Fruit fly (Drosophila melanogaster) whole organism, prepupa: Measurements from ENCODE around the gene Spn28Da.

ENCODE experiments used
- Blimp-1 ChIP-seq: fragments of 200-800 bp; sonication (Bioruptor generic); optimal IDR thresholded peaks from 3 replicates; lab custom pipeline; 2017; ENCODE audit warnings: missing biosample characterization, missing genetic modification characterization, mild to moderate bottlenecking, moderate library complexity, missing genetic modification reagents
- CG11294 ChIP-seq: fragments of 200-800 bp; sonication (Bioruptor generic); IDR thresholded peaks from 2 replicates; pipeline ENCODE4 v1.3.6; 2022; ENCODE audit warnings: missing biosample characterization, missing genetic modification characterization
- CG11762 ChIP-seq: fragments of 200-800 bp; sonication (Bioruptor generic); optimal IDR thresholded peaks from 3 replicates; lab custom pipeline; 2016; ENCODE audit warnings: missing biosample characterization, missing genetic modification characterization; ENCODE audit not compliant: insufficient read depth
- CG15336 ChIP-seq: fragments of 200-800 bp; sonication (Bioruptor generic); IDR thresholded peaks from 2 replicates; pipeline ENCODE4 v1.3.6; 2022; ENCODE audit warnings: missing biosample characterization, missing genetic modification characterization
- CG16779 ChIP-seq: fragments of 200-800 bp; sonication (Bioruptor generic); optimal IDR thresholded peaks from 3 replicates; lab custom pipeline; 2017; ENCODE audit warnings: missing biosample characterization, mild to moderate bottlenecking, missing genetic modification characterization
- CG3032 ChIP-seq: fragments of 200-800 bp; optimal IDR thresholded peaks from 2 replicates; lab custom pipeline; 2019; ENCODE audit warnings: missing biosample characterization, mild to moderate bottlenecking, missing genetic modification characterization, moderate library complexity
- CG32006 ChIP-seq: fragments of 200-800 bp; sonication (Bioruptor generic); optimal IDR thresholded peaks from 3 replicates; lab custom pipeline; 2017; ENCODE audit warnings: missing biosample characterization, mild to moderate bottlenecking, missing genetic modification characterization
- CG34406 ChIP-seq: fragments of 200-800 bp; sonication (Bioruptor generic); optimal IDR thresholded peaks from 3 replicates; lab custom pipeline; 2016; ENCODE audit warnings: missing biosample characterization, missing genetic modification characterization
- CG3919 ChIP-seq: fragments of 200-800 bp; sonication (Bioruptor generic); optimal IDR thresholded peaks from 3 replicates; lab custom pipeline; 2016; ENCODE audit warnings: missing biosample characterization, missing genetic modification characterization
- CG4318 ChIP-seq: fragments of 200-800 bp; sonication (Bioruptor generic); optimal IDR thresholded peaks from 3 replicates; lab custom pipeline; 2017; ENCODE audit warnings: missing biosample characterization, mild to moderate bottlenecking, missing genetic modification characterization
- CG6163 ChIP-seq: fragments of 200-800 bp; sonication (Bioruptor generic); IDR thresholded peaks from 3 replicates; pipeline ENCODE4 v1.3.6; 2022; ENCODE audit warnings: missing biosample characterization, missing genetic modification characterization
- CG6276 ChIP-seq: fragments of 200-800 bp; sonication (Bioruptor generic); optimal IDR thresholded peaks from 2 replicates; lab custom pipeline; 2017; ENCODE audit warnings: missing biosample characterization, mild to moderate bottlenecking, missing genetic modification characterization
- CG6792 ChIP-seq: fragments of 200-800 bp; sonication (Bioruptor generic); optimal IDR thresholded peaks from 3 replicates; lab custom pipeline; 2016; ENCODE audit warnings: missing biosample characterization, missing genetic modification characterization
- CG6808 ChIP-seq: fragments of 200-800 bp; sonication (Bioruptor generic); optimal IDR thresholded peaks from 3 replicates; lab custom pipeline; 2017; ENCODE audit warnings: missing biosample characterization, missing genetic modification characterization, mild to moderate bottlenecking, moderate library complexity, missing genetic modification reagents
- CG6854 ChIP-seq: fragments of 200-800 bp; sonication (Bioruptor generic); optimal IDR thresholded peaks from 2 replicates; lab custom pipeline; 2017; ENCODE audit warnings: missing biosample characterization, mild to moderate bottlenecking, missing genetic modification characterization
- CG7368 ChIP-seq: fragments of 200-800 bp; sonication (Bioruptor generic); optimal IDR thresholded peaks from 3 replicates; lab custom pipeline; 2016; ENCODE audit warnings: missing biosample characterization, missing genetic modification characterization
- CG8119 ChIP-seq: fragments of 200-800 bp; sonication (Bioruptor generic); IDR thresholded peaks from 3 replicates; pipeline ENCODE4 v1.3.6; 2022; ENCODE audit warnings: missing biosample characterization, missing genetic modification characterization
- CG8319 ChIP-seq: fragments of 200-800 bp; sonication (Bioruptor generic); optimal IDR thresholded peaks from 3 replicates; lab custom pipeline; 2016; ENCODE audit warnings: missing biosample characterization, missing genetic modification characterization
- CG8632 ChIP-seq: fragments of 200-800 bp; sonication (Bioruptor generic); optimal IDR thresholded peaks from 3 replicates; lab custom pipeline; 2016; ENCODE audit warnings: missing biosample characterization, missing genetic modification characterization
- CG9139 ChIP-seq: fragments of 200-800 bp; sonication (Bioruptor generic); optimal IDR thresholded peaks from 3 replicates; lab custom pipeline; 2017; ENCODE audit warnings: missing biosample characterization, mild to moderate bottlenecking, missing genetic modification characterization
- Eip75B ChIP-seq: fragments of 200-800 bp; sonication (Bioruptor generic); optimal IDR thresholded peaks from 3 replicates; lab custom pipeline; 2016; ENCODE audit warnings: missing biosample characterization, missing genetic modification characterization
- Eip78C ChIP-seq: fragments of 200-800 bp; sonication (Bioruptor generic); peaks from one replicate; lab custom pipeline; 2016; ENCODE audit warnings: missing biosample characterization, missing genetic modification characterization
- Eip93F ChIP-seq: fragments of 200-800 bp; sonication (Bioruptor generic); optimal IDR thresholded peaks from 2 replicates; lab custom pipeline; 2016; ENCODE audit warnings: missing biosample characterization, mild to moderate bottlenecking, missing genetic modification characterization
- Ets21C ChIP-seq: fragments of 200-800 bp; sonication (Bioruptor generic); optimal IDR thresholded peaks from 3 replicates; lab custom pipeline; 2016; ENCODE audit warnings: missing biosample characterization, missing genetic modification characterization
- Ets96B ChIP-seq: fragments of 200-800 bp; optimal IDR thresholded peaks from 2 replicates; lab custom pipeline; 2019; ENCODE audit warnings: missing biosample characterization, mild to moderate bottlenecking, missing genetic modification characterization, moderate library complexity
- Gug ChIP-seq: fragments of 200-800 bp; sonication (Bioruptor generic); IDR thresholded peaks from 2 replicates; pipeline ENCODE4 v1.3.6; 2022; ENCODE audit warnings: missing biosample characterization, missing genetic modification characterization
- Hr39 ChIP-seq: fragments of 200-800 bp; sonication (Bioruptor generic); optimal IDR thresholded peaks from 2 replicates; lab custom pipeline; 2016; ENCODE audit warnings: missing biosample characterization, missing genetic modification characterization
- Hr4 ChIP-seq: fragments of 200-800 bp; sonication (Bioruptor generic); optimal IDR thresholded peaks from 3 replicates; lab custom pipeline; 2016; ENCODE audit warnings: missing biosample characterization, missing genetic modification characterization
- Met ChIP-seq: fragments of 200-800 bp; sonication (Bioruptor generic); optimal IDR thresholded peaks from 3 replicates; lab custom pipeline; 2016; ENCODE audit warnings: missing biosample characterization, missing genetic modification characterization
- Smox ChIP-seq: fragments of 200-800 bp; sonication (Bioruptor generic); optimal IDR thresholded peaks from 3 replicates; lab custom pipeline; 2016; ENCODE audit warnings: missing biosample characterization, missing genetic modification characterization
- Sox14 ChIP-seq: fragments of 200-800 bp; sonication (Bioruptor generic); optimal IDR thresholded peaks from 3 replicates; lab custom pipeline; 2016; ENCODE audit warnings: missing biosample characterization, missing genetic modification characterization
- Sox15 ChIP-seq: fragments of 200-800 bp; sonication (Bioruptor generic); optimal IDR thresholded peaks from 3 replicates; lab custom pipeline; 2016; ENCODE audit warnings: missing biosample characterization, missing genetic modification characterization
- cyc ChIP-seq: fragments of 200-800 bp; sonication (Bioruptor generic); optimal IDR thresholded peaks from 3 replicates; lab custom pipeline; 2016; ENCODE audit warnings: missing biosample characterization, missing genetic modification characterization
- dac ChIP-seq: fragments of 200-800 bp; sonication (Bioruptor generic); optimal IDR thresholded peaks from 2 replicates; lab custom pipeline; 2017; ENCODE audit warnings: missing biosample characterization, mild to moderate bottlenecking, missing genetic modification characterization
- dsx ChIP-seq: fragments of 200-800 bp; optimal IDR thresholded peaks from 3 replicates; lab custom pipeline; 2019; ENCODE audit warnings: missing biosample characterization, mild to moderate bottlenecking, missing genetic modification characterization, moderate library complexity; ENCODE audit not compliant: poor library complexity, severe bottlenecking
- eg ChIP-seq: fragments of 200-800 bp; sonication (Bioruptor generic); IDR thresholded peaks from 3 replicates; pipeline ENCODE4 v1.3.6; 2022; ENCODE audit warnings: missing biosample characterization, missing genetic modification characterization
- esn ChIP-seq: fragments of 200-800 bp; sonication (Bioruptor generic); optimal IDR thresholded peaks from 2 replicates; lab custom pipeline; 2016; ENCODE audit warnings: missing biosample characterization, mild to moderate bottlenecking, missing genetic modification characterization, moderate library complexity
- fd59A ChIP-seq: fragments of 200-800 bp; sonication (Bioruptor generic); optimal IDR thresholded peaks from 2 replicates; lab custom pipeline; 2017; ENCODE audit warnings: missing biosample characterization, mild to moderate bottlenecking, missing genetic modification characterization, missing genetic modification reagents
- fd85E ChIP-seq: fragments of 200-800 bp; sonication (Bioruptor generic); optimal IDR thresholded peaks from 3 replicates; lab custom pipeline; 2016; ENCODE audit warnings: missing biosample characterization, missing genetic modification characterization
- lz ChIP-seq: fragments of 200-800 bp; sonication (Bioruptor generic); optimal IDR thresholded peaks from 3 replicates; lab custom pipeline; 2016; ENCODE audit warnings: missing biosample characterization, missing genetic modification characterization
- net ChIP-seq: fragments of 200-800 bp; sonication (Bioruptor generic); optimal IDR thresholded peaks from 3 replicates; lab custom pipeline; 2016; ENCODE audit warnings: missing biosample characterization, missing genetic modification characterization
- pdm3 ChIP-seq: fragments of 200-800 bp; sonication (Bioruptor generic); optimal IDR thresholded peaks from 3 replicates; lab custom pipeline; 2016; ENCODE audit warnings: missing biosample characterization, missing genetic modification characterization
- salr ChIP-seq, 2 experiments: fragments of 200-800 bp; sonication (Bioruptor generic); optimal IDR thresholded peaks; 3 replicates each; lab custom pipeline; 2016 to 2018; ENCODE audit warnings: missing biosample characterization in 2 of 2, missing genetic modification characterization in 2 of 2, mild to moderate bottlenecking in 1 of 2
- spab ChIP-seq: fragments of 200-800 bp; sonication (Bioruptor generic); optimal IDR thresholded peaks from 2 replicates; lab custom pipeline; 2017; ENCODE audit warnings: missing biosample characterization, mild to moderate bottlenecking, missing genetic modification characterization, missing genetic modification reagents
- ss ChIP-seq, 2 experiments: fragments of 200-800 bp; sonication (Bioruptor generic); optimal IDR thresholded peaks; 2 replicates in 1 of 2; 3 replicates in 1 of 2; lab custom pipeline; 2017 to 2018; ENCODE audit warnings: mild to moderate bottlenecking in 2 of 2, missing biosample characterization in 2 of 2, missing genetic modification characterization in 2 of 2, moderate library complexity in 1 of 2
- topi ChIP-seq: fragments of 200-800 bp; sonication (Bioruptor generic); optimal IDR thresholded peaks from 3 replicates; lab custom pipeline; 2016; ENCODE audit warnings: missing biosample characterization, missing genetic modification characterization
- vri ChIP-seq: fragments of 200-800 bp; sonication (Bioruptor generic); optimal IDR thresholded peaks from 3 replicates; lab custom pipeline; 2016; ENCODE audit warnings: missing biosample characterization, mild to moderate bottlenecking, missing genetic modification characterization

The Spn28Da gene

DNA sequence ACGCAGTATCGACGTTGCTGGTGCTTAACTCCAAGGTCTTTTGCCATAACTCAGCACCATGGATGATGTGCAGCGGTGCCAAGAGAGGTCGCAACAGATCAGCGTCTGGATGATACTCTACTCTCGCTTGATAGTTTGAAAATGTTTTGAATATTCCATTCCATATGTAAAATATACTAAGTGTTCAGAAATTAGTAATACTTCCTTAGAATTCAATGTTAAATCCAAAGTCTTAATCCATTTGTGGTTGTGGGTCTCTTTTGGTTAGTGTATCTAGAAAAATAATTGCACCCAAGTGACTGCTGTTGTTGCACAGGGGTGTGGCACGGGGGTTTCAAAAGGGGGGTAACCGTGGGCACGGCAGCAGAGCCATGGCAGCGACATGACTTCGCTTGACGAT, 10.2 kb upstream of the Spn28Da start (continued):
- peak; percentile 38 for TF ChIP-seq CG34406
- no peak for TF ChIP-seq CG8319 (GFP tag; lab: Kevin White, UChicago)
- TF ChIP-seq Gug (GFP tag; lab: Robert Waterston, UW): peak; percentile 61
- TF ChIP-seq CG16779 (tag; lab: Kevin White, UChicago): peak; percentile 38
- TF ChIP-seq Blimp-1 (GFP tag; lab: Kevin White, UChicago): no peak
- TF ChIP-seq Sox15 (GFP tag; lab: Kevin White, UChicago): no peak
- no peak for TF ChIP-seq Met (GFP tag; lab: Kevin White, UChicago)
- TF ChIP-seq Eip75B (GFP tag; lab: Kevin White, UChicago): peak; percentile 60
- TF ChIP-seq spab (GFP tag; lab: Kevin White, UChicago): peak; percentile 27
- TF ChIP-seq CG6276 (GFP tag; lab: Kevin White, UChicago): peak; percentile 20
- peak; percentile 34 for TF ChIP-seq CG6792 (GFP tag; lab: Kevin White, UChicago)
- no peak for TF ChIP-seq esn
- peak; percentile 77 for TF ChIP-seq CG3032
- TF ChIP-seq CG6808 (GFP tag; lab: Kevin White, UChicago): peak; percentile 2
- TF ChIP-seq fd59A: peak; percentile 61
- TF ChIP-seq net (GFP tag; lab: Kevin White, UChicago): peak; percentile 39
- peak; percentile 74 for TF ChIP-seq Hr4
- TF ChIP-seq fd85E (GFP tag; lab: Kevin White, UChicago): no peak
- no peak for TF ChIP-seq CG6854
- TF ChIP-seq Ets21C: no peak

dm6 chr2L:7898581-7898980, 9.7 kb upstream of the Spn28Da start:
- TF ChIP-seq CG3919: peak; percentile 78
- peak; percentile 92 for TF ChIP-seq Eip78C (GFP tag; lab: Kevin White, UChicago)
- peak; percentile 59 for TF ChIP-seq CG9139 (GFP tag; lab: Kevin White, UChicago)
- peak; percentile 82 for TF ChIP-seq CG15336 (GFP tag; lab: Robert Waterston, UW)
- no peak for TF ChIP-seq Eip93F (GFP tag; lab: Kevin White, UChicago)
- TF ChIP-seq CG4318: peak; percentile 66
- peak; percentile 49 for TF ChIP-seq fd85E (GFP tag; lab: Kevin White, UChicago)
- peak; percentile 83 for TF ChIP-seq CG32006
- TF ChIP-seq CG8119: peak; percentile 74
- peak; percentile 79 for TF ChIP-seq Ets96B (tag; lab: Kevin White, UChicago)
- TF ChIP-seq CG34406: peak; percentile 35
- TF ChIP-seq CG8632: peak; percentile 42
- TF ChIP-seq fd59A: peak; percentile 77
- TF ChIP-seq Hr4: peak; percentile 77
- peak; percentile 31 for TF ChIP-seq Met (GFP tag; lab: Kevin White, UChicago)
- TF ChIP-seq CG6854: peak; percentile 55
- TF ChIP-seq CG3032: peak; percentile 85
- TF ChIP-seq cyc (GFP tag; lab: Kevin White, UChicago): peak; percentile 39
- peak; percentile 58 for TF ChIP-seq esn
- TF ChIP-seq salr (GFP tag; optimal IDR thresholded peaks at IDR 0.05; lab: Kevin White, UChicago): peak in 1 of 2 experiments; percentile 75
- peak; percentile 69 for TF ChIP-seq Gug (GFP tag; lab: Robert Waterston, UW)
- peak; percentile 53 to 64 for TF ChIP-seq ss (GFP tag; optimal IDR thresholded peaks at IDR 0.05; lab: Kevin White, UChicago)
- peak; percentile 70 for TF ChIP-seq pdm3 (GFP tag; lab: Kevin White, UChicago)
- TF ChIP-seq CG11762 (GFP tag; lab: Kevin White, UChicago): peak; percentile 71
- peak; percentile 61 for TF ChIP-seq Eip75B (GFP tag; lab: Kevin White, UChicago)
- TF ChIP-seq topi (GFP tag; lab: Kevin White, UChicago): peak; percentile 49
- peak; percentile 87 for TF ChIP-seq eg (GFP tag; lab: Robert Waterston, UW)
- TF ChIP-seq dac: peak; percentile 65
- TF ChIP-seq CG6163 (GFP tag; lab: Robert Waterston, UW): peak; percentile 90
- peak; percentile 40 for TF ChIP-seq Hr39 (GFP tag; lab: Kevin White, UChicago)
- peak; percentile 82 for TF ChIP-seq CG6808 (GFP tag; lab: Kevin White, UChicago)
- TF ChIP-seq Sox14: peak; percentile 77
- TF ChIP-seq CG8319 (GFP tag; lab: Kevin White, UChicago): peak; percentile 8
- TF ChIP-seq Ets21C: peak; percentile 24
- peak; percentile 44; the same call in 1 of the 2 replicates for TF ChIP-seq CG11294
- TF ChIP-seq CG6276 (GFP tag; lab: Kevin White, UChicago): peak; percentile 76
- peak; percentile 71 for TF ChIP-seq dsx (GFP tag; lab: Kevin White, UChicago)
- peak; percentile 54 for TF ChIP-seq lz
- TF ChIP-seq vri (GFP tag; lab: Kevin White, UChicago): no peak
- peak; percentile 18 for TF ChIP-seq Smox (GFP tag; lab: Kevin White, UChicago)
- peak; percentile 74 for TF ChIP-seq CG6792 (GFP tag; lab: Kevin White, UChicago)
- peak; percentile 76 for TF ChIP-seq spab (GFP tag; lab: Kevin White, UChicago)
- peak; percentile 76 for TF ChIP-seq CG7368 (GFP tag; lab: Kevin White, UChicago)
